Fruit fly (Drosophila melanogaster) Kc167 (cell line): ENCODE measurements around the gene robl22E.

Source experiments
- Myc ChIP-seq: fragments of >200 bp; optimal IDR thresholded peaks from 2 replicates; lab custom pipeline; 2017; ENCODE audit warnings: missing external identifiers
- Sin3A ChIP-seq: fragments of >200 bp; optimal IDR thresholded peaks from 2 replicates; lab custom pipeline; 2018; ENCODE audit warnings: missing external identifiers
- h ChIP-seq: fragments of >200 bp; optimal IDR thresholded peaks from 3 replicates; lab custom pipeline; 2018; ENCODE audit warnings: missing external identifiers
- insv ChIP-seq: fragments of >200 bp; optimal IDR thresholded peaks from 3 replicates; lab custom pipeline; 2018; ENCODE audit warnings: missing external identifiers
- psq ChIP-seq: fragments of >200 bp; optimal IDR thresholded peaks from 2 replicates; lab custom pipeline; 2017; ENCODE audit warnings: missing external identifiers
- ttk ChIP-seq: sonication (Bioruptor generic); optimal IDR thresholded peaks from 2 replicates; lab custom pipeline; 2017; ENCODE audit warnings: missing external identifiers

robl22E gene

DNA sequence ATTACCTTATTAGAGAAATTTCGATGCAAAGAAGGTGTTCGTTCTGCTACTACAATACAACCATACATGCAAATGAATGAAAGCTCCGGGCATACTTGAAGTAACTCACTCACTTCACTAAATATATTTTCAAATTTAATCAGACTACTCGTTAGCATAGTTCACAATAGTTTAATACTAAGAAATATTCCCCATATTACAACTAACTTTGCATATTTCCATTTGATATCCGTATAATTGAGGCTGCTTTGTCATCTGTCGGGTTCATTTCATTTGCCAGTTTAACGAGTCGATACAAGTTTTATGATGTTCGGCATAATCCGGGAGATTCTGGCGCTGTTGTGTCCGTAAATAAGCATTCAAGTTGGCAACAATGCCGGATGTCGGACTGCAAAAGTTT is at the start of gene robl22E:
TSS of gene robl22E (minus strand) at position 101 of the 400 bp plus-strand sequence.
- TF ChIP-seq ttk: no peak
- no peak for TF ChIP-seq insv (lab: Kevin White, UChicago)
- no peak for TF ChIP-seq psq (lab: Kevin White, UChicago)
- TF ChIP-seq Sin3A: no peak
- no peak for TF ChIP-seq Myc (lab: Kevin White, UChicago)
- no peak for TF ChIP-seq h (lab: Kevin White, UChicago)

DNA sequence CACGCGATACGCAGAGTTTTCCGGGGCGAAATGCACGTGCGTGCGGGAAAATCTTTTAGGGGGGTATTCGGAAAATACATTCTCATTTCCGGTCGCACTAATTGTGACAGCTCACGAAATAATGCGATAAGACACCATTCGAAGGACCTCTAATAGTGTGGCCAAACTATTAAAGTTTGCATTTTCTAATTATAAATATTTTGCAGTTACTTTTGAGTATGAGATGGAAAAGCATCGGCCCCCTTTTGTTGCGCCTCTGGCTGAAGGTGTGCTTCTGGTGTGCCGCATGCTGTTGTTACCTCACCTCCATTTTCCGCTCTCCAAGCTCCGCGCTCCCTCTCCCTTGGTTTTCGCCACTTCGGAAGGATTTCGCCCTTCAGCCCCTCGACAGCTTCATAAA is 23.6 kb upstream of the robl22E start:
- no peak for TF ChIP-seq Myc (lab: Kevin White, UChicago)
- no peak for TF ChIP-seq Sin3A
- TF ChIP-seq h (lab: Kevin White, UChicago): no peak
- no peak for TF ChIP-seq psq (lab: Kevin White, UChicago)
- no peak for TF ChIP-seq insv (lab: Kevin White, UChicago)
- TF ChIP-seq ttk: no peak

DNA sequence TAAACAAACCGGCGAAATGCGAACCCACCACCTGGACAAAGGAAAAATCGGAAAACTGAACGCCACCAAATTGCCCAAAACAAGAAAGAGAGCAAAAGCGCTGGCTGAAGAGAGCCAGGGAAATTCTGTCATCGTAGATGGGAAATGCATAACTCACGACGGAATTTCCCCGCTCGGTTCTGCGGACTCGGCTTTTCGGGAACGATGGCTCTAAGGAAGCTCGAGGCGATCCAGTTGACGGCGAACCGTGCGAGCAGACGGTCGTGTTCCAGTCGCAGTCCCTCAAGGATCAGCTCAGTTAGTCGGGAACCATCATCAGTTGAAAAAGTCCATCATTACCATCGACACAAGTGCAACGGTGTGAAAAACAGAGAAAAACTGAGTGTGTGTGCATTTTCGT is 20.9 kb upstream of the robl22E start, which contains the start of gene eys:
TSS of gene eys (plus strand) at position 232 of the 400 bp plus-strand sequence.
- TF ChIP-seq h (lab: Kevin White, UChicago) (no peak), Myc (lab: Kevin White, UChicago) (no peak), ttk (no peak), Sin3A (no peak), psq (lab: Kevin White, UChicago) (no peak), insv (lab: Kevin White, UChicago) (no peak)

DNA sequence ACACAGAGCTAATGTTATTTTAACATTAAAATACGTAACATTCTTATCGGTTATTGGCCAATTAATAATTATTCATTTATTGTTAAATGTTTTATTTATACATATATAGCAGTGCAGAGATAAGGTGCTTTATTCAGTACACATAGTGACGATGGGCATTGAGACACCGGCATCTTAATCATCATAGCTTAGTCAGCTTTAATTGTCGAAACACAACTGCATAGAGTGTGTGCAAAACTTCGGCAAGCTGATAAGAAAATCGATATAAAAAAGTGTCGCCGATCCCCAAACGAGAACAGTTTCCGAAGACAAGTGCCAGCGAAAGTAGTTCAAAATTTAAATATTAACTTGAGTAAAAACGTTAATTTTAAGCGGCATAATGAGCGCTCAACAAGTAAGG is 17.1 kb upstream of the robl22E start, which contains the start of gene CG16995:
TSS of gene CG16995 (plus strand) at position 301 of the 400 bp plus-strand sequence.
- TF ChIP-seq psq (lab: Kevin White, UChicago) (no peak), Myc (lab: Kevin White, UChicago) (no peak)

DNA sequence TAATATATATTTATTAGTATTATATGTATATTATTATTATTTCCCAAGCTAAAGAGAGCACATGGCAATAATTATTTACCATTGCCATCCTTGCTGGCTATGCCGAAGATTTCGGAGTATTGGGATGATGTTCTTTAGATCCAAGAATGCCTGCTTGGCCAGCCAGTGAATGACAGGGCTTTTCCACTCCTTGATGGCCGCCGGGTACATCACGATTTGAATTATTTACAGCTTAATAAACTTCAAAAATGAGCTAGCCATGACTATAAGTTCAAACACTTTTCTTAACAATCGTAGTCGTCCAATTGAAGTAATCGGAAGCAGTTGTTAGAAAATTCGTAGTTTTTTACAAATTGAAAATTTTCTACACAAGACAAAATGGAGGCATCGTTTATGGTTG is 9.3 kb upstream of the robl22E start, which contains the start of gene CG31949:
TSS of gene CG31949 (plus strand) at position 301 of the 400 bp plus-strand sequence.
- TF ChIP-seq insv (lab: Kevin White, UChicago): no peak
- TF ChIP-seq Sin3A: no peak
- TF ChIP-seq psq (lab: Kevin White, UChicago): no peak
- TF ChIP-seq ttk: no peak
- no peak for TF ChIP-seq Myc (lab: Kevin White, UChicago)
- no peak for TF ChIP-seq h (lab: Kevin White, UChicago)

DNA sequence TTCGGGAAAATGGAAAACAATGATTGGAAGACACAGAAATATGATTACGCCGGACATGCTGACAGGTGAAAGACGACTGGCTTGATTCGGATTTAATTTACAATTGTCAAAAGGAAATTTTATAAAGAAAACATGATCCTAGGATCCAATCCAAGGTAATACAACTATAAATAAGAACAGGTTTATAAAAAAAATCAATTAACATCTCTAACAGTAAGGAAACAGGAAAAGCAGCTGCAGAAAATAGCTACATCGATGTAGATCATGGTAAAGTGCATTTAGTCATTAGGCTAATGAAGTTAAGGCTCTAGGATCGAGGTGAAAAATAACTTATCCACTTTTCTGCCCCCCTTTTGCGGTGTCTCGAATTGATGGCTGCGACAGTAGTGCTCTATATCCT is 1.2 kb downstream of the robl22E start, which contains the start of gene CG17237:
TSS of gene CG17237 (minus strand) at position 101 of the 400 bp plus-strand sequence.
- TF ChIP-seq h (lab: Kevin White, UChicago) (no peak), insv (lab: Kevin White, UChicago) (no peak), Sin3A (no peak), psq (lab: Kevin White, UChicago) (no peak), ttk (no peak), Myc (lab: Kevin White, UChicago) (no peak)

DNA sequence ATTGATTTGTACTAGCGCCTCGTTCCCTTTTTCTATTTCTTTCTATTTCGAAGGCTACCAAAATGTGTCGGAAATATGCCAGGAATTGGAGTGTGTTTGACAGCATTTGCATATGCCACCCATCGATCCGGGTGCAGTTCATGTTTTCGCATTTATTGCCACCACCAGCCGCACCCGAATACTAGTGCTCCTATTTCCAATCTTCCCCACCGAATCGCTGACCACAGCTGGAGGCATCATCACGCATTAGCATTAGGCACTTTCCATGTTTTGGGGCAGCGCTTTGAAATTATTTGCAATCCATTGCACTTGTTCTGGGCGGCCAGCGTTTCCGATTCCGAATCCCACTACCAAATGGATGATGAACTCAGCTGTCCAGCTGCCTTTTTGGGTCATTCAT is 2.7 kb downstream of the robl22E start, which contains the start of gene CG42658:
TSS of gene CG42658 (minus strand) at position 101 of the 400 bp plus-strand sequence.
- TF ChIP-seq ttk (no peak), Sin3A (no peak), insv (lab: Kevin White, UChicago) (no peak), psq (lab: Kevin White, UChicago) (no peak), Myc (lab: Kevin White, UChicago) (no peak), h (lab: Kevin White, UChicago) (no peak)

DNA sequence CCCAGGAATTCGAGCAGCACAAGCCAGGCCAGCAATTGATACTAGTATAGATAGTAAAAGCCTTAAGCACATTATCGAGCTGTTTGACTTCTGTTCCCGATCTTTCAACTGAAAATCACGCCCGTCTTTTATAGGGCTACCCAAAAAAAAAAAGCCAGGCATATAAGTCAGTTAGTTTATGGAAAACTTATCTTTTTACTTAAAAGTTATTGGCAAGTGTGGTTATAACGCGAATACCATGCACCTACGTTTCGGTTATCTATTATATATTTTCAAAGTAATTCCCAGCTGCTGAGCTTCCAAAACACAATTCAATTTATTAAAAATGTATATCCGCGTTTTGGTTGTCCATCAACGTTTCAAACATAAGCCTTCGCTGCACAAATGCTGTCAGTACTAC is 3.8 kb downstream of the robl22E start, which contains the start of gene CG31681:
TSS of gene CG31681 (minus strand) at position 101 of the 400 bp plus-strand sequence.
- TF ChIP-seq Myc (lab: Kevin White, UChicago) (no peak), h (lab: Kevin White, UChicago) (no peak), insv (lab: Kevin White, UChicago) (no peak), ttk (no peak), Sin3A (no peak), psq (lab: Kevin White, UChicago) (no peak)

DNA sequence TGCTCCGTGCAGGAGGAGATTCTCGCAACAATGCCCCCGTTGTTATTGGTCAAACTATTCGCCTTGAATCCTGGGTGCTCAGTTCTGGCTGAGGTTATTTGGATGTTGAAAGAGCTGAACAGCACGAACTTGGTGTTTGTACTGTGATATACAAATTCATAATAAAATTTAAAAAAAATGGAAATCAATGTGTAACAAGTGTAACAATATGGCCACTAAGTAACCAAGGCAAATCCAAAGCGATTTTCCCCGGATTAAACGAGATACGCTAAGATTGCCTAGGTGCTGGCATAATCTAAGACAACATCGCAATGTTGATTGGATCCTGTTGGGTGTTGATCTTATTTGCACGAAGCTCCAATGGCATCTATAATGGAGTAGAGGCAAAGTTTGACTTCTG is 5.7 kb downstream of the robl22E start, which contains the start of gene CG4271:
TSS of gene CG4271 (plus strand) at position 301 of the 400 bp plus-strand sequence.
- TF ChIP-seq insv (lab: Kevin White, UChicago) (no peak), ttk (no peak), h (lab: Kevin White, UChicago) (no peak), Sin3A (no peak)

DNA sequence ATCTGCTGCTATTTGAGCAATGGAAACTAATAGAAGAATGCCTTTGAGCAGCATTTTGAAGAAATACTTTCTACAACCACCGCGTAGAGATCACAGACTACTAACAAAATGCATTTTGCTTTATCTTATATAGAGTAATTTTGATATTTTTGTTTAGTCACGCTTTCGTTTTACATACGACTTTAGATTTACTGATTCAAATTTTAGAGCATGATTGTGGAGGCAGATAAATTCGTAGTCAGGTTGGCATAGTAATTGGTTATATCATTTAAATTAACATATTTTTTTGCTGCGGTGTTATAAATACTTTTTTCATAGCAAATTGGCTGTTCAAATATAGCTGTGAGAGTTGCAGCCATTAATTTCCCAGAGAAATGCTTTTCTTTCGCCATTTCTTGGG is 21.5 kb downstream of the robl22E start, which contains the start of gene CG17242:
TSS of gene CG17242 (minus strand) at position 101 of the 400 bp plus-strand sequence.
- TF ChIP-seq ttk (no peak), insv (lab: Kevin White, UChicago) (no peak), Sin3A (no peak), psq (lab: Kevin White, UChicago) (no peak), Myc (lab: Kevin White, UChicago) (no peak), h (lab: Kevin White, UChicago) (no peak)

DNA sequence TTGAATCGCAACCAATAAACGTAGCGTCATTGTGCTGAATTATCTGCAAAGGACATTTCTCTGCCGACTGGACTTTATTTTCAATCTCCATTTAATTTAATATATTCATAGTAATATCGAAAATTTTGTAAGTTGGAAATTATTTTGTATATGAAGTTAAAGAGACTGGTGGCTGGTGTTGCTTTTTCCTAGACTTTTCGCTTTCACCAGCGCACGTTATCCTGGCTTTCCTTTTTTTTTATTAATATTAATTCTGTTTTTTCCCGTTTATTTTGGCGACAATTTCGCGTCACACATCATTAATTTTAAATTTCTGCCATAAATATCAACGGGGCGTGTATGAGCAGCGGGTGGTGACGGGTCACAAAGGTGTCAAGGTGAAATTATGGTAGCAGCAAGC is 25.3 kb downstream of the robl22E start, which contains the start of gene CG34049:
TSS of gene CG34049 (minus strand) at position 101 of the 400 bp plus-strand sequence.
- TF ChIP-seq ttk (no peak), insv (lab: Kevin White, UChicago) (no peak), Myc (lab: Kevin White, UChicago) (no peak), psq (lab: Kevin White, UChicago) (no peak), Sin3A (no peak), h (lab: Kevin White, UChicago) (no peak)

DNA sequence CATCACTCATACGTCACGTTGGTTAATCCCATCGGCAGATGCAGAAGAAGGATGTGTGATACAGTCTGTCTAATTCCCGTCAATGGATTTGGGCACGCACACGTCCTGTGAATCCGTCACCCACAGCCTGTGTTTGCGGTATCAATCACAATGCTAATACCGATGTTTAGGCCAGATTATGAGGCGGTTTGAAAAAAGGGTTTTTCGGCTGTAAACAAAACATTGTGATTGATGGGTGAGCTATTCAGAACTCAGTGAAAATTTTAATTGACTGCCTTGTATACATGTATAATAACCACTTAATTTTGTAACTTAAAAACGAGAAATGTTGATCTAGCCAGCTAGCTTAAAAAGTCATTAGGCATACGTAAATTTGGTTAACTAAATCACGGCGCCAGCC is 27.4 kb downstream of the robl22E start, which contains the start of gene CG4270:
TSS of gene CG4270 (plus strand) at position 301 of the 400 bp plus-strand sequence.
- TF ChIP-seq h (lab: Kevin White, UChicago) (no peak), ttk (no peak), psq (lab: Kevin White, UChicago) (no peak), Sin3A (no peak), insv (lab: Kevin White, UChicago) (no peak), Myc (lab: Kevin White, UChicago) (no peak)
